Worm (Caenorhabditis elegans) whole organism, early embryonic: Measurements from ENCODE around the gene F52H3.11.

Experiments
- B0310.2 ChIP-seq: sonication (generic microtip); optimal IDR thresholded peaks from 2 replicates; lab custom pipeline; 2016; ENCODE audit warnings: mild to moderate bottlenecking, missing genetic modification characterization, missing compliant biosample characterization
- aly-1 ChIP-seq: sonication (generic microtip); optimal IDR thresholded peaks from 2 replicates; lab custom pipeline; 2016; ENCODE audit warnings: missing genetic modification characterization, missing compliant biosample characterization
- ama-1 ChIP-seq: fragments of 150-350 bp; optimal IDR thresholded peaks from 2 replicates; lab custom pipeline; 2014
- ceh-36 ChIP-seq: sonication (generic microtip); optimal IDR thresholded peaks from 2 replicates; lab custom pipeline; 2016; ENCODE audit warnings: missing genetic modification characterization, inconsistent platforms, missing compliant biosample characterization
- ets-7 ChIP-seq: sonication (generic microtip); optimal IDR thresholded peaks from 2 replicates; lab custom pipeline; 2016; ENCODE audit warnings: missing genotype, missing genetic modification characterization, missing compliant biosample characterization
- flt-1 ChIP-seq: fragments of 200-800 bp; sonication (Bioruptor generic); IDR thresholded peaks from 2 replicates; pipeline ENCODE4 v1.3.6; 2022; ENCODE audit warnings: missing genetic modification characterization, missing compliant biosample characterization
- hmbx-1 ChIP-seq: sonication (generic microtip); optimal IDR thresholded peaks from 2 replicates; lab custom pipeline; 2016; ENCODE audit warnings: mild to moderate bottlenecking, missing genetic modification characterization, missing compliant biosample characterization
- hmg-4 ChIP-seq: fragments of 200-800 bp; sonication (Bioruptor generic); optimal IDR thresholded peaks from 2 replicates; lab custom pipeline; 2018; ENCODE audit warnings: mild to moderate bottlenecking, missing genetic modification characterization, missing compliant biosample characterization
- pes-1 ChIP-seq: fragments of 200-800 bp; sonication (Bioruptor generic); IDR thresholded peaks from 2 replicates; pipeline ENCODE4 v1.3.6; 2022; ENCODE audit warnings: missing genetic modification reagents, missing genetic modification characterization, missing compliant biosample characterization
- tbx-11 ChIP-seq: fragments of 200-800 bp; sonication (Bioruptor generic); IDR thresholded peaks from 2 replicates; pipeline ENCODE4 v1.3.6; 2022; ENCODE audit warnings: missing genetic modification characterization, missing compliant biosample characterization
- tbx-37 ChIP-seq: fragments of 200-800 bp; sonication (Bioruptor generic); conservative IDR thresholded peaks from 2 replicates; pipeline ENCODE4 v1.3.6; 2022; ENCODE audit warnings: missing genetic modification reagents, missing genetic modification characterization, missing compliant biosample characterization
- tra-4 ChIP-seq: sonication (generic microtip); optimal IDR thresholded peaks from 2 replicates; lab custom pipeline; 2017; ENCODE audit warnings: missing genetic modification characterization, missing compliant biosample characterization

- TF ChIP-seq ama-1 (lab: Kevin White, UChicago) (no peak), ceh-36 (no peak), pes-1 (GFP tag; lab: Robert Waterston, UW) (no peak), tbx-11 (no peak), tbx-37 (GFP tag; lab: Robert Waterston, UW) (no peak), hmbx-1 (no peak), tra-4 (tag; lab: Kevin White, UChicago) (no peak), B0310.2 (tag; lab: Kevin White, UChicago) (no peak), ets-7 (no peak), aly-1 (tag; lab: Kevin White, UChicago) (no peak), flt-1 (GFP tag; lab: Robert Waterston, UW) (no peak), hmg-4 (no peak)
These were observed 19.9 kb downstream of the F52H3.11 start for ce11 chrII:10025059-10025458.
